Fruit fly (Drosophila melanogaster) whole organism, adult: Measurements from ENCODE around the gene Fum2.

Experiments used
- CG11617 ChIP-seq: fragments of 200-800 bp; sonication (Bioruptor generic); optimal IDR thresholded peaks from 2 replicates; lab custom pipeline; 2017; ENCODE audit warnings: mild to moderate bottlenecking, missing biosample characterization, missing genetic modification reagents, missing genetic modification characterization
- CG12768 ChIP-seq: fragments of 200-800 bp; sonication (Bioruptor generic); optimal IDR thresholded peaks from 2 replicates; lab custom pipeline; 2017; ENCODE audit warnings: missing biosample characterization, missing genetic modification characterization, mild to moderate bottlenecking, moderate library complexity, missing genetic modification reagents
- CG33017 ChIP-seq: fragments of 200-800 bp; sonication (Bioruptor generic); optimal IDR thresholded peaks from 2 replicates; lab custom pipeline; 2018; ENCODE audit warnings: missing biosample characterization, mild to moderate bottlenecking, missing genetic modification characterization, moderate library complexity
- CG5204 ChIP-seq: fragments of 200-800 bp; sonication (Bioruptor generic); optimal IDR thresholded peaks from 2 replicates; lab custom pipeline; 2016; ENCODE audit warnings: missing biosample characterization, missing genetic modification characterization
- CG7045 ChIP-seq: fragments of 200-800 bp; sonication (Bioruptor generic); optimal IDR thresholded peaks from 2 replicates; lab custom pipeline; 2017; ENCODE audit warnings: missing biosample characterization, mild to moderate bottlenecking, missing genetic modification characterization
- Hr96 ChIP-seq: fragments of 200-800 bp; sonication (Bioruptor generic); optimal IDR thresholded peaks from 2 replicates; lab custom pipeline; 2016; ENCODE audit warnings: missing biosample characterization, missing genetic modification characterization
- Mnt ChIP-seq: fragments of 200-800 bp; sonication (Bioruptor generic); optimal IDR thresholded peaks from 2 replicates; lab custom pipeline; 2016; ENCODE audit warnings: missing biosample characterization, mild to moderate bottlenecking, missing genetic modification characterization
- bab1 ChIP-seq: fragments of 200-800 bp; sonication (Bioruptor generic); optimal IDR thresholded peaks from 3 replicates; lab custom pipeline; 2019; ENCODE audit warnings: missing biosample characterization, mild to moderate bottlenecking, missing genetic modification characterization, moderate library complexity
- cic ChIP-seq: fragments of 200-800 bp; sonication (Bioruptor generic); optimal IDR thresholded peaks from 2 replicates; lab custom pipeline; 2017; ENCODE audit warnings: missing biosample characterization, mild to moderate bottlenecking, missing genetic modification characterization, moderate library complexity
- cnc ChIP-seq, 2 experiments: fragments of >200 bp; optimal IDR thresholded peaks; 2 replicates each; lab custom pipeline; 2017
- kay ChIP-seq: fragments of 200-800 bp; sonication (Bioruptor generic); peaks from one replicate; lab custom pipeline; 2016; ENCODE audit warnings: missing biosample characterization, missing genetic modification characterization, borderline replicate concordance
- ovo ChIP-seq: fragments of 200-800 bp; sonication (Bioruptor generic); optimal IDR thresholded peaks from 2 replicates; lab custom pipeline; 2016; ENCODE audit warnings: missing biosample characterization, missing genetic modification characterization
- tj ChIP-seq: fragments of 200-800 bp; sonication (Bioruptor generic); optimal IDR thresholded peaks from 3 replicates; lab custom pipeline; 2017; ENCODE audit warnings: missing biosample characterization, mild to moderate bottlenecking, missing genetic modification characterization, moderate library complexity

DNA sequence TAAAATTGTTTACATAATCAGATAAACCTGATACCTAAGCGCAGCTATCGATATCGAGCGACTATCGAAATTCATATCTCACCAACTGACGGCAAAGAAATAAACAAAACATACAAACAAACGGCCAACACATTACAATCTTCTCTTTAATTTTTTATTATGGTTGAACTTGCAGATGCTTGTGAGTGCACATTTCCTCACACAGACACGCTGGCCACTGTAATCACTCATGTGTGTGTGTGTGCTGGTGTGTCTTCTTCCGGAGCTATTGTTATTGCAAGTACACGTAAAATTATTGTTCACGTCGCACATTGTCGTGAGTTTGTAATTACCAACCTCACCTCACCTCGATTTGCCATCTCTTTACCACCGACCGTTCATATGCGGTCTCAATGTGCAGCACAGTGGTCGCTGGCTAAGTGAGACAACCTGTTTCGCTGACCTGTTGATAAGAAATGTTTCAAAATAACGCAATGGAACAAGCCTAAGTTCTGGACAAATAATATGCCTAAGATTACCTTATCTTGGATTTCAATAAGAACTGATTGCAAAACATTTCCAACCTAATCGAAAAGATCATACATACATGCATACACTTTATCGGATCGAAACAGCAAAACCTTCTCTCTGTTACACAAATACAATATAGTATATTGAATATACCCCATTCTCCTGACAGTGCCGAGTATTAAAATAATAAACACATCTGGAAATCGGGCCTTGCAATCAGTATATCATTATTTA lies 23.7 kb downstream of the Fum2 start:
- TF ChIP-seq Hr96 (peak; percentile 47), CG7045 (GFP tag; lab: Kevin White, UChicago) (peak; percentile 2), CG11617 (GFP tag; lab: Kevin White, UChicago) (peak; percentile 24), CG33017 (tag; lab: Kevin White, UChicago) (no peak), CG12768 (peak; percentile 13), bab1 (GFP tag; lab: Kevin White, UChicago) (no peak), tj (peak; percentile 87), Mnt (GFP tag; lab: Kevin White, UChicago) (peak; percentile 33), kay (GFP tag; lab: Kevin White, UChicago) (no peak), ovo (GFP tag; lab: Kevin White, UChicago) (no peak), cnc (optimal IDR thresholded peaks at IDR 0.05; lab: Kevin White, UChicago) (no peak), CG5204 (no peak), cic (peak; percentile 66)
